Fruit fly (Drosophila melanogaster): ENCODE measurements around the gene CG14770.

Gene CG14770

dm6 chrX:1387149-1387752 lies 18.2 kb downstream of the CG14770 start:
- no peak for TF ChIP-seq dati (GFP tag; IDR thresholded peaks at IDR 0.05)
- peak; percentile 32 for TF ChIP-seq CG34376 (GFP tag; optimal IDR thresholded peaks at IDR 0.05)
- 0 out of 2 replicates have a peak, but pooled peaks have one; percentile 8 for TF ChIP-seq sob (GFP tag; IDR thresholded peaks at IDR 0.05)
- no peak for TF ChIP-seq nerfin-1 (tag; optimal IDR thresholded peaks at IDR 0.05)
- TF ChIP-seq hth (optimal IDR thresholded peaks at IDR 0.05): no peak
- TF ChIP-seq Scr (GFP tag; IDR thresholded peaks at IDR 0.05; ENCODE audit: partially characterized antibody): no peak
- peak; percentile 35 for TF ChIP-seq CG3407 (GFP tag; optimal IDR thresholded peaks at IDR 0.05)
- TF ChIP-seq CG12299 (tag; optimal IDR thresholded peaks at IDR 0.05): no peak
- no peak for TF ChIP-seq CG13287 (GFP tag; IDR thresholded peaks at IDR 0.05; ENCODE audit: partially characterized antibody)
- no peak for TF ChIP-seq Dad (GFP tag; optimal IDR thresholded peaks at IDR 0.05)
- TF ChIP-seq knrl (GFP tag; IDR thresholded peaks at IDR 0.05; ENCODE audit: partially characterized antibody): no peak
- TF ChIP-seq CG4282 (GFP tag; optimal IDR thresholded peaks at IDR 0.05): no peak
- no peak for TF ChIP-seq CG34224 (GFP tag; IDR thresholded peaks at IDR 0.05; ENCODE audit: partially characterized antibody)
- TF ChIP-seq CG17359 (tag; optimal IDR thresholded peaks at IDR 0.05): peak; percentile 2
- no peak for TF ChIP-seq CG11695 (GFP tag; IDR thresholded peaks at IDR 0.05)
- TF ChIP-seq CG31388 (GFP tag; optimal IDR thresholded peaks at IDR 0.05): no peak
- no peak for TF ChIP-seq mld (GFP tag; IDR thresholded peaks at IDR 0.05; ENCODE audit: partially characterized antibody)
- TF ChIP-seq Sry-δ (GFP tag; optimal IDR thresholded peaks at IDR 0.05): no peak
- peak; percentile 52 for TF ChIP-seq CG12071 (GFP tag; optimal IDR thresholded peaks at IDR 0.05)
- peak; percentile 3 for TF ChIP-seq CG18599 (GFP tag; optimal IDR thresholded peaks at IDR 0.05)
- no peak for TF ChIP-seq btn (GFP tag; optimal IDR thresholded peaks at IDR 0.05)
- peak; percentile 2 for TF ChIP-seq CG15696 (tag; optimal IDR thresholded peaks at IDR 0.05)
- no peak for TF ChIP-seq Neu2 (GFP tag; optimal IDR thresholded peaks at IDR 0.05; ENCODE audit: borderline replicate concordance)
- TF ChIP-seq peb (GFP tag; IDR thresholded peaks at IDR 0.05): no peak
- TF ChIP-seq gro (GFP tag; optimal IDR thresholded peaks at IDR 0.05): no peak
- no peak for TF ChIP-seq E2f2 (GFP tag; IDR thresholded peaks at IDR 0.05)
- no peak for TF ChIP-seq CG4424 (GFP tag; optimal IDR thresholded peaks at IDR 0.05)
- peak; percentile 82 for TF ChIP-seq z (GFP tag; IDR thresholded peaks at IDR 0.05)
- peak; percentile 12 for TF ChIP-seq dmrt99B (tag; optimal IDR thresholded peaks at IDR 0.05)
- TF ChIP-seq CG11723 (GFP tag; optimal IDR thresholded peaks at IDR 0.05): peak; percentile 28
- no peak for TF ChIP-seq ERR (GFP tag; optimal IDR thresholded peaks at IDR 0.05)
- no peak for TF ChIP-seq CG7357 (GFP tag; IDR thresholded peaks at IDR 0.05)
- peak; percentile 0 for TF ChIP-seq run (tag; optimal IDR thresholded peaks at IDR 0.05)
- no peak for TF ChIP-seq CG17802 (tag; optimal IDR thresholded peaks at IDR 0.05)
- TF ChIP-seq MBD-R2 (GFP tag; IDR thresholded peaks at IDR 0.05): no peak
- no peak for TF ChIP-seq CG31441 (GFP tag; IDR thresholded peaks at IDR 0.05)
- peak; percentile 14 for TF ChIP-seq exex (tag; optimal IDR thresholded peaks at IDR 0.05)
- TF ChIP-seq cato (GFP tag; optimal IDR thresholded peaks at IDR 0.05; ENCODE audit: borderline replicate concordance): no peak
- TF ChIP-seq CG31365 (tag; optimal IDR thresholded peaks at IDR 0.05): no peak
- TF ChIP-seq Ets65A (GFP tag): no peak
- TF ChIP-seq ac (GFP tag; optimal IDR thresholded peaks at IDR 0.05): no peak
- no peak for TF ChIP-seq trem (tag; optimal IDR thresholded peaks at IDR 0.05)
- TF ChIP-seq D19B (GFP tag; optimal IDR thresholded peaks at IDR 0.05): no peak
- no peak for TF ChIP-seq slou (GFP tag; optimal IDR thresholded peaks at IDR 0.05)
- TF ChIP-seq Xrp1 (GFP tag; IDR thresholded peaks at IDR 0.05): 0 out of 2 replicates have a peak, but pooled peaks have one; percentile 22
- no peak for TF ChIP-seq Sox100B (GFP tag; optimal IDR thresholded peaks at IDR 0.05)
- TF ChIP-seq CG2875 (GFP tag; optimal IDR thresholded peaks at IDR 0.05): peak; percentile 47
- peak; percentile 35 for TF ChIP-seq CG2678 (tag; optimal IDR thresholded peaks at IDR 0.05)
- TF ChIP-seq Blimp-1 (GFP tag; optimal IDR thresholded peaks at IDR 0.05): no peak
- TF ChIP-seq corto (GFP tag; optimal IDR thresholded peaks at IDR 0.05): no peak
